Fruit fly (Drosophila melanogaster): ENCODE data around the gene CG8611.

DNA sequence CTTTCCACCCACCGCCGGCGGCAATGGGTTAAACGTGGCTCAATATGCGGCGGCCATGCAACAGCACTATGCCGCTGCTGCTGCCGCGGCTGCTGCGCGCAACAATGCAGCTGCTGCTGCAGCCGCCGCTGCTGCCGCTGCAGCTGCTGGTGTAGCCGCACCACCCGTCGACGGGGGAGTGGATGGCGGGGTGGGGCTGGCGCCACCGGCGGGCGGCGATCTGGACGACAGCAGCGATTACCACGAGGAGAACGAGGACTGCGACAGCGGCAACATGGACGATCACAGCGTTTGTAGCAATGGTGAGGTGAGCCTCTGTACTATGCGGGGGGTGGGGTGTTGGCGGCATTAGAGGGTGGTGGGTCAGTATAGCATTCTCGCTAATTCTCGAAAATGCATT lies 23.7 kb downstream of the CG8611 start:
- TF ChIP-seq CG11085 (GFP tag; IDR thresholded peaks at IDR 0.05) (no peak), Ets65A (GFP tag) (no peak), Dref (GFP tag; IDR thresholded peaks at IDR 0.05) (no peak)
